Worm (Caenorhabditis elegans): ENCODE results near the gene hoe-1.

Gene hoe-1

ce11 chrIV:4727935-4728334 lies 16.1 kb downstream of the hoe-1 start (continued):
- TF ChIP-seq fos-1 (tag; optimal IDR thresholded peaks at IDR 0.05) (peak; percentile 8), elt-3 (tag; optimal IDR thresholded peaks at IDR 0.05) (peak in 1 of 6 experiments; percentile 61), nhr-19 (GFP tag; conservative IDR thresholded peaks at IDR 0.05) (peak; percentile 100), grh-1 (GFP tag; IDR thresholded peaks at IDR 0.05) (peak; percentile 99), lin-15B (tag; optimal IDR thresholded peaks at IDR 0.05) (peak; percentile 61), mab-9 (GFP tag; IDR thresholded peaks at IDR 0.05) (peak; percentile 98), dsc-1 (tag; optimal IDR thresholded peaks at IDR 0.05) (peak; percentile 93), lsy-2 (tag; optimal IDR thresholded peaks at IDR 0.05) (peak; percentile 97 to 98), blmp-1 (tag; optimal IDR thresholded peaks at IDR 0.05) (peak; percentile 3), skn-1 (tag; optimal IDR thresholded peaks at IDR 0.05) (peak; percentile 9), nhr-20 (tag; optimal IDR thresholded peaks at IDR 0.05) (peak; percentile 93), nhr-11 (tag; optimal IDR thresholded peaks at IDR 0.05) (peak; percentile 28), nhr-90 (tag; optimal IDR thresholded peaks at IDR 0.05; ENCODE audit: poor library complexity) (peak; percentile 94), fkh-10 (GFP tag; optimal IDR thresholded peaks at IDR 0.05) (peak; percentile 4), ceh-82 (tag; optimal IDR thresholded peaks at IDR 0.05) (peak; percentile 36 to 44 (median 40)), C04F5.9 (tag; optimal IDR thresholded peaks at IDR 0.05) (peak; percentile 86), fkh-4 (tag; optimal IDR thresholded peaks at IDR 0.05; ENCODE audit: borderline replicate concordance) (peak; percentile 82), xbp-1 (tag; optimal IDR thresholded peaks at IDR 0.05) (peak; percentile 89), efl-1 (optimal IDR thresholded peaks at IDR 0.05) (peak; percentile 76 to 80), efl-1 (GFP tag; optimal IDR thresholded peaks at IDR 0.05 in 1 of 2) (peak; percentile 64 to 97), ztf-4 (tag; optimal IDR thresholded peaks at IDR 0.05) (peak; percentile 7), fkh-8 (tag; optimal IDR thresholded peaks at IDR 0.05) (peak; percentile 91), elt-2 (tag; optimal IDR thresholded peaks at IDR 0.05) (peak; percentile 51), ceh-88 (GFP tag; IDR thresholded peaks at IDR 0.05) (peak; percentile 100), rnt-1 (tag; optimal IDR thresholded peaks at IDR 0.05) (peak; percentile 90)

- peak; percentile 50 for TF ChIP-seq F16B12.6 (tag; optimal IDR thresholded peaks at IDR 0.05)
- TF ChIP-seq elt-2 (tag; optimal IDR thresholded peaks at IDR 0.05): peak; percentile 53
- peak; percentile 79 for TF ChIP-seq unc-86 (tag; optimal IDR thresholded peaks at IDR 0.05)
- TF ChIP-seq nhr-20 (tag; optimal IDR thresholded peaks at IDR 0.05): peak; percentile 83
- TF ChIP-seq nhr-11 (tag; optimal IDR thresholded peaks at IDR 0.05): peak; percentile 65
- TF ChIP-seq dpl-1 (GFP tag; optimal IDR thresholded peaks at IDR 0.05): peak; percentile 47 to 58 (median 50)
- peak; percentile 95 to 96 for TF ChIP-seq lsy-2 (tag; optimal IDR thresholded peaks at IDR 0.05)
- TF ChIP-seq nhr-90 (tag; optimal IDR thresholded peaks at IDR 0.05; ENCODE audit: poor library complexity): peak; percentile 90
- TF ChIP-seq lin-13 (GFP tag; optimal IDR thresholded peaks at IDR 0.05): peak; percentile 1
- peak; percentile 49 for TF ChIP-seq lin-15B (tag; optimal IDR thresholded peaks at IDR 0.05)
- TF ChIP-seq unc-98 (GFP tag; IDR thresholded peaks at IDR 0.05): peak; percentile 99
- TF ChIP-seq ceh-90 (tag; optimal IDR thresholded peaks at IDR 0.05): peak; percentile 66
- peak; percentile 63 for TF ChIP-seq zip-4 (GFP tag; optimal IDR thresholded peaks at IDR 0.05)
- peak; percentile 78 for TF ChIP-seq lir-3 (tag; optimal IDR thresholded peaks at IDR 0.05; ENCODE audit: poor library complexity)
- peak in 1 of 2 experiments; percentile 74 for TF ChIP-seq ztf-11 (tag; optimal IDR thresholded peaks at IDR 0.05)
- TF ChIP-seq grh-1 (GFP tag; IDR thresholded peaks at IDR 0.05): peak; percentile 100
- TF ChIP-seq lin-14 (GFP tag; optimal IDR thresholded peaks at IDR 0.05): peak; percentile 84
- peak; percentile 87 for TF ChIP-seq pax-3 (tag; optimal IDR thresholded peaks at IDR 0.05)
- TF ChIP-seq lin-39 (tag; optimal IDR thresholded peaks at IDR 0.05): peak; percentile 24
- peak; percentile 93 for TF ChIP-seq nhr-85 (tag)
- peak; percentile 53 for TF ChIP-seq nhr-77 (tag; optimal IDR thresholded peaks at IDR 0.05)
- TF ChIP-seq elt-3 (tag; optimal IDR thresholded peaks at IDR 0.05): peak in 1 of 6 experiments; percentile 14
- peak; percentile 89 for TF ChIP-seq dsc-1 (tag; optimal IDR thresholded peaks at IDR 0.05)
- TF ChIP-seq C16A3.4 (tag; optimal IDR thresholded peaks at IDR 0.05): peak; percentile 3
- peak; percentile 84 for TF ChIP-seq C04F5.9 (tag; optimal IDR thresholded peaks at IDR 0.05)
- peak; percentile 5 for TF ChIP-seq mep-1 (tag; optimal IDR thresholded peaks at IDR 0.05)
- peak; percentile 16 for TF ChIP-seq fkh-10 (GFP tag; optimal IDR thresholded peaks at IDR 0.05)
- peak; percentile 79 for TF ChIP-seq xbp-1 (tag; optimal IDR thresholded peaks at IDR 0.05)
- peak; percentile 81 for TF ChIP-seq sox-4 (tag; optimal IDR thresholded peaks at IDR 0.05)
- TF ChIP-seq C34B4.2 (tag; optimal IDR thresholded peaks at IDR 0.05): peak; percentile 20
- peak; percentile 99 for TF ChIP-seq isw-1 (GFP tag; IDR thresholded peaks at IDR 0.05)
- TF ChIP-seq lin-35 (GFP tag; optimal IDR thresholded peaks at IDR 0.05): peak; percentile 29 to 43
- TF ChIP-seq tbx-2 (tag; optimal IDR thresholded peaks at IDR 0.05): peak; percentile 81
- peak; percentile 64 for TF ChIP-seq efl-3 (GFP tag; optimal IDR thresholded peaks at IDR 0.05)
- TF ChIP-seq nhr-47 (tag; optimal IDR thresholded peaks at IDR 0.05): peak; percentile 97
- peak; percentile 84 for TF ChIP-seq irx-1 (tag; optimal IDR thresholded peaks at IDR 0.05)
Observed at ce11 chrIV:4725478-4725920, 18.6 kb downstream of the hoe-1 start.
